Fruit fly (Drosophila melanogaster): Measurements from ENCODE around the gene CG5877.

DNA sequence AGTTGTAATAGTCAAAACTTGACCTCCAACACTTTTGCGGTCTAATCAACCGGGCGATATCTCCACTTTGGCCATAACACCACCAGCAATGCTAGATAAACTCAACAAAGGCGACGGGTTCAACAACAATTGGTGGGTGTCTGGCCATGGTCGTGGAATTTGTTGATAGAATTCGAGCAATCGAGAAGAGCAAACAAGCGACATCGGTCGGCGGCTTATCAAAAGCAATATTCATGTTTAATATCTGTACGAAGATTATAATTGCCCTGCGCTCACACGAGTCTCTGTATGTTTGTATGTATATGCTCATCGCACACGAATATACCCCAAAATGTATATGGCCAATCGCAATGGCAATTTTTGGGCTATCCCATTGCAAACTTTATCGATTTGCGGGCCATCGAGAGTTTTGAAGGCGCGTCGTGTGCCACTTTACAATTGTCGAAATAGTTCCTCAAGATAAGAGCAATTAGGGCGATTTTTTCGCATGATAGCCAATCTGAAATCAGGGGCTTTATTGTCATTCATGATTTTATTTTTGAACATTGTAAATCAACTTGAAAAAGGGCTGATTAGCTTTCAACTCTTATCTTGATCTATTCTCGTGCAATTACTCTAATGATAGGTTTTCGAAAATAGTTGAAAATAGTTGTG, 14.8 kb downstream of the CG5877 start:
- TF ChIP-seq Pif1A (GFP tag; optimal IDR thresholded peaks at IDR 0.05) (no peak), CG34367 (tag; optimal IDR thresholded peaks at IDR 0.05) (no peak), CG13204 (GFP tag; optimal IDR thresholded peaks at IDR 0.05) (no peak), CG15710 (tag; optimal IDR thresholded peaks at IDR 0.05) (no peak), EcR (GFP tag; optimal IDR thresholded peaks at IDR 0.05) (no peak), CG4496 (GFP tag; IDR thresholded peaks at IDR 0.05) (no peak), Snoo (tag; optimal IDR thresholded peaks at IDR 0.05) (no peak)

Data from whole organism, pupa.